Worm (Caenorhabditis elegans) whole organism, L3 larva: ENCODE data around the gene C53D6.7.

ENCODE experiments used
- daf-12 ChIP-seq: fragments of 150-350 bp; optimal IDR thresholded peaks from 2 replicates; lab custom pipeline; 2014; ENCODE audit warnings: missing biosample characterization, missing genetic modification reagents, missing genetic modification characterization
- elt-2 ChIP-seq: sonication (generic microtip); optimal IDR thresholded peaks from 2 replicates; lab custom pipeline; 2016; ENCODE audit warnings: missing genetic modification reagents, mild to moderate bottlenecking, missing genetic modification characterization, missing compliant biosample characterization

ce11 chrIV:9069703-9070102 lies 32.7 kb upstream of the C53D6.7 start, which contains the start of gene nhr-11:
- TF ChIP-seq daf-12 (no peak), elt-2 (no peak)
